Fruit fly (Drosophila melanogaster): Measurements from ENCODE around the gene CG42564.

The CG42564 gene

dm6 chr3R:6423984-6424602, 49.8 kb downstream of the CG42564 start (continued):
- TF ChIP-seq exex (tag; optimal IDR thresholded peaks at IDR 0.05) (peak; percentile 54), al (GFP tag; IDR thresholded peaks at IDR 0.05) (peak; percentile 83), CG17361 (GFP tag; IDR thresholded peaks at IDR 0.05) (peak; percentile 91), Hsf (GFP tag; optimal IDR thresholded peaks at IDR 0.05) (peak; percentile 93), pnt (GFP tag; optimal IDR thresholded peaks at IDR 0.05) (peak; percentile 93), CG4404 (GFP tag; IDR thresholded peaks at IDR 0.05) (peak; percentile 92), CG18262 (tag; optimal IDR thresholded peaks at IDR 0.05) (peak; percentile 92), CG8388 (GFP tag; optimal IDR thresholded peaks at IDR 0.05) (peak; percentile 89), grn (GFP tag; optimal IDR thresholded peaks at IDR 0.05) (peak; percentile 9), sima (GFP tag; optimal IDR thresholded peaks at IDR 0.05) (peak; percentile 45), CG17186 (GFP tag; optimal IDR thresholded peaks at IDR 0.05) (peak; percentile 44), CG15479 (GFP tag; optimal IDR thresholded peaks at IDR 0.05) (peak; percentile 27), insv (GFP tag; optimal IDR thresholded peaks at IDR 0.05) (peak; percentile 36 to 86), tx (GFP tag; optimal IDR thresholded peaks at IDR 0.05) (peak; percentile 89), CG17568 (GFP tag; optimal IDR thresholded peaks at IDR 0.05) (peak; percentile 87), ewg (GFP tag; optimal IDR thresholded peaks at IDR 0.05) (peak; percentile 79), ato (GFP tag; IDR thresholded peaks at IDR 0.05; ENCODE audit: partially characterized antibody) (no peak), Ravus (GFP tag; IDR thresholded peaks at IDR 0.05) (peak; percentile 74), CG10431 (GFP tag; optimal IDR thresholded peaks at IDR 0.05) (peak; percentile 3), Trl (optimal IDR thresholded peaks at IDR 0.05) (peak; percentile 61 to 76), Trl (GFP tag; optimal IDR thresholded peaks at IDR 0.05) (peak; percentile 95), emc (GFP tag; optimal IDR thresholded peaks at IDR 0.05) (peak; percentile 59), BEAF-32 (GFP tag; optimal IDR thresholded peaks at IDR 0.05) (no peak), Tbp (GFP tag; optimal IDR thresholded peaks at IDR 0.05) (no peak), NC2β (GFP tag; optimal IDR thresholded peaks at IDR 0.05) (peak; percentile 85), otp (GFP tag; IDR thresholded peaks at IDR 0.05) (peak; percentile 91), CG1529 (GFP tag; optimal IDR thresholded peaks at IDR 0.05) (peak; percentile 85), Mrtf (GFP tag; IDR thresholded peaks at IDR 0.05) (peak; percentile 86), C15 (GFP tag; IDR thresholded peaks at IDR 0.05) (peak; percentile 75; the same call in 2 of the 3 replicates), bbx (GFP tag; IDR thresholded peaks at IDR 0.05; ENCODE audit: partially characterized antibody) (no peak), CG2678 (tag; optimal IDR thresholded peaks at IDR 0.05) (peak; percentile 94), CG11560 (tag; IDR thresholded peaks at IDR 0.05) (peak; percentile 70; the same call in 2 of the 3 replicates), Taf1 (GFP tag; IDR thresholded peaks at IDR 0.05) (peak; percentile 76), fu2 (GFP tag; optimal IDR thresholded peaks at IDR 0.05) (peak; percentile 90), CG13424 (tag; optimal IDR thresholded peaks at IDR 0.05) (peak; percentile 92), CG12155 (GFP tag; optimal IDR thresholded peaks at IDR 0.05) (peak; percentile 92), zen2 (GFP tag; IDR thresholded peaks at IDR 0.05; ENCODE audit: partially characterized antibody) (no peak), knrl (GFP tag; IDR thresholded peaks at IDR 0.05; ENCODE audit: partially characterized antibody) (no peak), CG2875 (GFP tag; optimal IDR thresholded peaks at IDR 0.05) (peak; percentile 89), vvl (GFP tag; IDR thresholded peaks at IDR 0.05) (peak; percentile 95), NfI (GFP tag; optimal IDR thresholded peaks at IDR 0.05) (peak; percentile 93), Myb (GFP tag; optimal IDR thresholded peaks at IDR 0.05) (peak; percentile 82), CG18619 (GFP tag; optimal IDR thresholded peaks at IDR 0.05) (peak; percentile 87), Ssrp (tag; optimal IDR thresholded peaks at IDR 0.05) (peak; percentile 87), CG14667 (GFP tag; IDR thresholded peaks at IDR 0.05) (peak; percentile 88), Sox102F (GFP tag; optimal IDR thresholded peaks at IDR 0.05) (peak; percentile 93), CG11398 (GFP tag; optimal IDR thresholded peaks at IDR 0.05) (peak; percentile 89), Sin3A (optimal IDR thresholded peaks at IDR 0.05) (no peak), Rfx (GFP tag; IDR thresholded peaks at IDR 0.05) (peak; percentile 93), Spps (tag; optimal IDR thresholded peaks at IDR 0.05) (peak; percentile 83), CG13624 (GFP tag; optimal IDR thresholded peaks at IDR 0.05) (peak; percentile 94)

All from whole organism, embryonic.